Fruit fly (Drosophila melanogaster) Kc167 (cell line): ENCODE measurements around the gene CG15564.

Experiments used
- Sin3A ChIP-seq: fragments of >200 bp; optimal IDR thresholded peaks from 2 replicates; lab custom pipeline; 2018; ENCODE audit warnings: missing external identifiers
- insv ChIP-seq: fragments of >200 bp; optimal IDR thresholded peaks from 3 replicates; lab custom pipeline; 2018; ENCODE audit warnings: missing external identifiers
- ttk ChIP-seq: sonication (Bioruptor generic); optimal IDR thresholded peaks from 2 replicates; lab custom pipeline; 2017; ENCODE audit warnings: missing external identifiers

DNA sequence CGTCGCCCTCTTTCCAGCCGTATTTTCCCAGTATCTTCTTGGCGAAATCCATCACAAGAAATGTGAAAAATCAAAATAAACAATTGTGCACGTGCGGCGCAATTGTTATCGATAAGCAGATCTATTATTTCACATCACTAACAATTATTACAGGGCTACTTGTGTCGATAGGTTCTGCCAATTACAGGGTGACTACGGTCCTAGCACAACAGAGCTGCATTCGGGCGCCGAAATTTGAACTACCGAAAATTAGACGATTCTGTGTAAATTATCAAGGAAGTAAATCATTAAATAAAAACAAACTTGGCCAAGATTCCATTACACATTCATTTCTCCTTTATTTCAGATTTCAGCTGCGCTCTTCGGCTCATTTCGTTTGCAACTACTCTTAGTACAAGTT, 19.3 kb downstream of the CG15564 start, which contains the start of gene CG15561:
- no peak for TF ChIP-seq Sin3A (lab: Kevin White, UChicago)
- TF ChIP-seq ttk (lab: Kevin White, UChicago) = no peak
- TF ChIP-seq insv = no peak
